Fruit fly (Drosophila melanogaster) whole organism, adult: ENCODE data around the gene Alp1.

Experiments
- Hr96 ChIP-seq: fragments of 200-800 bp; sonication (Bioruptor generic); optimal IDR thresholded peaks from 2 replicates; lab custom pipeline; 2016; ENCODE audit warnings: missing biosample characterization, missing genetic modification characterization
- Mnt ChIP-seq: fragments of 200-800 bp; sonication (Bioruptor generic); optimal IDR thresholded peaks from 2 replicates; lab custom pipeline; 2016; ENCODE audit warnings: missing biosample characterization, mild to moderate bottlenecking, missing genetic modification characterization

dm6 chr3L:21458736-21459135 is 14.1 kb upstream of the Alp1 start:
- TF ChIP-seq Mnt (GFP tag; lab: Kevin White, UChicago): no peak
- no peak for TF ChIP-seq Hr96
